Worm (Caenorhabditis elegans): Measurements from ENCODE around the gene Y53G8AM.4.
"Not testable (repeated sequence)": the region's sequence is repeated elsewhere in the genome, so short reads cannot be mapped to it uniquely, and the experiment has no call there.

Y53G8AM.4 gene

DNA sequence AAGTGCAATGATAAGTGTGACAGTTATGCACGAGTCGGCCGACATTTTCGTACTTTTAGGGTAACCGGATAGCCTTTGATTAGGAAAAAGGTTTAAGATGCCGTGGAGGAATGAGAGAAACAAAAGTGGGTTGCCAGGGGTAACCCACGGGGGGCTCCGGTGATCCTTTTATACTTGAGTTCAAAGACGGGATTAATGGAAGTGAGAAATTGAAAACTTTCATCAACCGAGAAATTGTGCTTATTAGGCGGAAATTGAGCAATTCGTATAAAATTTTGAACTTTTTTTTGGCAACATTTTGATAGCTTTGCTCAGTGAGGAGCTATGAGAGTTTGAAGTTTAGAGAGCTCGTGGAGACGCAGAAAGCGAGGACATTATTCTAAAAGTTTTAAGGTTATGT is at the start of gene Y53G8AM.4:
Gene Y53G8AM.4, minus strand, starts transcription at position 101 of the 400 bp plus-strand sequence.
- TF ChIP-seq W03F9.2 (tag; optimal IDR thresholded peaks at IDR 0.05) (no peak), dao-5 (tag; optimal IDR thresholded peaks at IDR 0.05) (no peak), him-1 (tag; optimal IDR thresholded peaks at IDR 0.05) (no peak)

- no peak for TF ChIP-seq W03F9.2 (tag; optimal IDR thresholded peaks at IDR 0.05)
- no peak for TF ChIP-seq dao-5 (tag; optimal IDR thresholded peaks at IDR 0.05)
- TF ChIP-seq him-1 (tag; optimal IDR thresholded peaks at IDR 0.05): no peak
Measured at ce11 chrIII:3304554-3304953, 49.1 kb upstream of the Y53G8AM.4 start.

DNA sequence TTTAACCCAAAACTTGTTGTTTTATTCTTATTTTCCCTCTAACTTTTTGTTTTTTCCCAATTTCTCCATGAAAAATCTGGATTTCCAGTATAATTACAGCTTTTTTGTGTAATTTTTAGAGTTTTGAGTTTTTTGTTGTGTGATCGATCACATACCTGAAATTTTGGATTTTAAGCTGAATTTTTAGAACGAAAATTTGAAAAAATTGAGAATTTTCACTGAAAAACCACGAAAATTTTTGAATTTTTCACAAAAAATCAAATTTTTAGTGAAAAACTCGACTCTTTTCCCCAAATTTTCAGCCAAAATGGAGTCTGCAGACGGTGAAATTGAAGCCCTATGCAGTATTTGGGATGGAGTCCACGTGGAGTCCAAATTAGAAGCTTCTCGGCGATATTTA is 41.7 kb upstream of the Y53G8AM.4 start, which contains the start of gene Y53G8AR.5:
Gene Y53G8AR.5, plus strand, starts transcription at position 301 of the 400 bp plus-strand sequence.
- TF ChIP-seq W03F9.2 (tag; optimal IDR thresholded peaks at IDR 0.05) (no peak), dao-5 (tag; optimal IDR thresholded peaks at IDR 0.05) (no peak), him-1 (tag; optimal IDR thresholded peaks at IDR 0.05) (no peak)

- TF ChIP-seq W03F9.2 (tag; optimal IDR thresholded peaks at IDR 0.05) (peak; percentile 41), dao-5 (tag; optimal IDR thresholded peaks at IDR 0.05) (no peak), him-1 (tag; optimal IDR thresholded peaks at IDR 0.05) (no peak)
Measured at ce11 chrIII:3294283-3294793, 38.9 kb upstream of the Y53G8AM.4 start, which contains the start of the genes Y53G8AR.8 and Y53G8AR.6. TSS of gene Y53G8AR.8 (minus strand) at chrIII:3294330. TSS of gene Y53G8AR.6 (plus strand) at chrIII:3294743.

- TF ChIP-seq W03F9.2 (tag; optimal IDR thresholded peaks at IDR 0.05): no peak
- TF ChIP-seq him-1 (tag; optimal IDR thresholded peaks at IDR 0.05): no peak
- no peak for TF ChIP-seq dao-5 (tag; optimal IDR thresholded peaks at IDR 0.05)
Measured at ce11 chrIII:3281860-3282358, 26.4 kb upstream of the Y53G8AM.4 start, which contains the start of gene mfsd-8. TSS of gene mfsd-8 (plus strand) at chrIII:3282308.

- no peak for TF ChIP-seq him-1 (tag; optimal IDR thresholded peaks at IDR 0.05)
- TF ChIP-seq W03F9.2 (tag; optimal IDR thresholded peaks at IDR 0.05): peak; percentile 49
Measured at ce11 chrIII:3279304-3279703, 23.8 kb upstream of the Y53G8AM.4 start.

DNA sequence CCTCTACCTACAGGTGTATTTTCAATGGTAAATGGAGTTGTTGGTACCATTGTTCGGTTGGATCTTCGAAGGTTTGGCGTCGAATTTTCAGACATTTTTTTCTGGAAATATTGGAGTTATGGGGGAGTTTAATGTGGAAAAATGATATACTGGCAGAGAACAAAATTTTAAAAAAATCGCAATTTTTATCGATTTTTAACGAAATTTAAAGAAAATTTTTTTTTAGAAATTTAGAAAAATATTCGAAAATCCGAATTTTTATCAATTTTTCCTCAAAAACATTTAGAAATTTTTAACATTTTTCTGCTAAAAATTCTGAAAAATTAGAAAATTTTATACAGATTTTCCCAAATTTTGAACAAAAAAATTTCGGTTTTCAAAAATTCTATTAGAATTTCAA is 23.1 kb upstream of the Y53G8AM.4 start, which contains the start of gene Y53G8AM.8:
Gene Y53G8AM.8, minus strand, starts transcription at position 101 of the 400 bp plus-strand sequence.
- TF ChIP-seq him-1 (tag; optimal IDR thresholded peaks at IDR 0.05): no peak
- TF ChIP-seq W03F9.2 (tag; optimal IDR thresholded peaks at IDR 0.05): no peak

DNA sequence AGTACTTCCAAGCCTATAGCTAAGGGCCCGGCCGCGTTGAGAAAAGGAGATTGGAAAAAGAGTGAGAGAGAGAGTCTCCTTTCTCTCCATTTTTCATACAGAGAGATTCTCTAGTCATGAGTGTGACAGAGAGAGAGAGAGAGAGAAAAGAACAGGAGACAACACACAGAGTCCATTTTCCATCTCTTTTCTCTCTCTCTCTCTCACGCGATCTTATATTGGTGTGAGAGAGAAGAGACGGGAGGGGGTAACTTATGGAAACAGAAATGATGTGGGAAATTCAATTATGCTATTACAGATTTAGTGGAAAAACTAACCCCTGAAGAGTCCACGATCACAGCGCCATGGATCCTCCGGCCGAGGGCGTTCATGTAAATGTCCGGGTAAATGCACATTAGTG is 17.7 kb upstream of the Y53G8AM.4 start:
- TF ChIP-seq him-1 (tag; optimal IDR thresholded peaks at IDR 0.05): no peak
- TF ChIP-seq W03F9.2 (tag; optimal IDR thresholded peaks at IDR 0.05): no peak
- no peak for TF ChIP-seq dao-5 (tag; optimal IDR thresholded peaks at IDR 0.05)

ce11 chrIII:3271682-3272081 is 16.2 kb upstream of the Y53G8AM.4 start:
- TF ChIP-seq dao-5 (tag; optimal IDR thresholded peaks at IDR 0.05): no peak
- TF ChIP-seq W03F9.2 (tag; optimal IDR thresholded peaks at IDR 0.05): peak; percentile 36

DNA sequence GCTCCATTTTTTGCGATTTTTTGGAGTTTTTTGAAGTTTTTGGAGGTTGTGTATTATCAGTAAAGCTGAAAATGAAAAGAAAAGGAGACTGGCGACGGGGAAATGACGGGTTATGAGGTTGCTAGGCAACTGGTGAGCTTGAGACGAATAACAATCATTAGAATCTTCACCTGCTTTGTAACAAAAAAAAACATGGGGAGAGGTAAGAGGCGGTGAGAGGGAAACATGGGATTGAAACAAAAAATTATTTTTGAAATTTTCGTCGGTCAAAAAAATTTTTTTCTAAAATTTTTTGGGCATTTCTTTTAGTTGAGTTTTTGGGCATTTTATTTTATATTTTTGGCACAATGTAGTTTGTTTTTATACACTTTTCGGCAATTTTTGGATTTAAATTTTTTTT is 11.1 kb upstream of the Y53G8AM.4 start, which contains the start of gene Y53G8AM.7:
Gene Y53G8AM.7, minus strand, starts transcription at position 101 of the 400 bp plus-strand sequence.
- TF ChIP-seq him-1 (tag; optimal IDR thresholded peaks at IDR 0.05) (no peak), W03F9.2 (tag; optimal IDR thresholded peaks at IDR 0.05) (no peak), dao-5 (tag; optimal IDR thresholded peaks at IDR 0.05) (no peak)

DNA sequence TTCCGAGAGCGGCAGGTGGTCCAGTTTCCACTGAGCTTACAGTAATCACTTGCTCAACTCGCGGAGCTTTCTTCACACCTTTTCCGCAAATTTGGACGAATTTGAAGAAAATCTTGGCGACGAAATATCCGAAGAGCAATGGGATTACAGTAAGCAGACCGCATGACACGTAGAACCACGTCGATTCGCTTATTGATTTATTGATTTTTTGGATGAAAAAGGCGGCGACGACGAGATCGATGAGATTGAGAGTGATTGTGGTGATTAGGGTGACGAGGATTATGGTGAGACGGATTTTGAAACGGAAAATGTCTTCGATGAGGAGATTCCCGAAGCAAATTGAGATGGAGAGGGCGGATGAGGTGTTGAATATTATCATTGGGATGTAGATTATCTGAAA is 8.2 kb upstream of the Y53G8AM.4 start:
- TF ChIP-seq W03F9.2 (tag; optimal IDR thresholded peaks at IDR 0.05): no peak
- no peak for TF ChIP-seq him-1 (tag; optimal IDR thresholded peaks at IDR 0.05)
- TF ChIP-seq dao-5 (tag; optimal IDR thresholded peaks at IDR 0.05): no peak

- TF ChIP-seq dao-5, W03F9.2, him-1 (tag; optimal IDR thresholded peaks at IDR 0.05): not testable (repeated sequence)
Measured at ce11 chrIII:3259691-3260090, 4.2 kb upstream of the Y53G8AM.4 start, which contains the start of gene Y53G8AM.6. TSS of gene Y53G8AM.6 (minus strand) at chrIII:3259791.

ce11 chrIII:3258306-3258705 is 2.8 kb upstream of the Y53G8AM.4 start, which contains the start of gene nspg-7.2:
TSS of gene nspg-7.2 (minus strand) at chrIII:3258406.
- TF ChIP-seq dao-5 (tag; optimal IDR thresholded peaks at IDR 0.05) (no peak), him-1 (tag; optimal IDR thresholded peaks at IDR 0.05) (no peak), W03F9.2 (tag; optimal IDR thresholded peaks at IDR 0.05) (no peak)

ce11 chrIII:3255023-3255422 is 452 bp downstream of the Y53G8AM.4 start:
- TF ChIP-seq dao-5 (tag; optimal IDR thresholded peaks at IDR 0.05): no peak
- TF ChIP-seq W03F9.2 (tag; optimal IDR thresholded peaks at IDR 0.05): no peak
- TF ChIP-seq him-1 (tag; optimal IDR thresholded peaks at IDR 0.05): no peak

DNA sequence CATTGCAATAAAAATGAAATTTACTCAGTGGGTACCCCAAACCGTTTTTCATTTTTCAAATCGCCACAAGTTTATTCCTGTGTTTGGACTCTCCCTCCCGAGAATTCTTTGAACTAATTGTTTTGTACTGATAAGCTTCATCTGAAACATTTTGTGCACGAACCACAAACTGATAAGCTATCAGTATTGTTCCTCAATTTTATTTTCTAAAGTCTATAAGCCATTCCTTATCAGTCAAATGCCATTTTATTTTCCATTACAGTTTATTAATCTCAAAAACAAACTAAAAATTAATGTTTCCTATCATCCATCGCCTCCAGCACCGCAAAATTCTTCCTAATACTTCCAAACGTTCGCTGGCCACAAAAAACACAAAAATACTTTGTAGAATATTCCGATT is 1.7 kb downstream of the Y53G8AM.4 start:
- TF ChIP-seq him-1 (tag; optimal IDR thresholded peaks at IDR 0.05) (no peak), W03F9.2 (tag; optimal IDR thresholded peaks at IDR 0.05) (no peak), dao-5 (tag; optimal IDR thresholded peaks at IDR 0.05) (no peak)

Data from whole organism, L4/young adult.